Worm (Caenorhabditis elegans): Measurements from ENCODE around the gene pde-4.
A peak's percentile ranks its signal among the peaks of the same experiment; 100 is the strongest.

pde-4 gene

ce11 chrII:7598702-7599314 is 52.2 kb downstream of the pde-4 start, which contains the start of gene pgam-5:
Gene pgam-5, minus strand, starts transcription at chrII:7598752.
- TF ChIP-seq F16B12.6 (tag; optimal IDR thresholded peaks at IDR 0.05) = peak; percentile 87
- TF ChIP-seq efl-1 (optimal IDR thresholded peaks at IDR 0.05) = peak in 1 of 2 experiments; percentile 7
- peak; percentile 47 to 95 for TF ChIP-seq efl-1 (GFP tag; optimal IDR thresholded peaks at IDR 0.05 in 1 of 2)
- TF ChIP-seq dpl-1 (GFP tag; optimal IDR thresholded peaks at IDR 0.05) = peak in 2 of 3 experiments; percentile 52 to 59
- peak; percentile 11 to 55 for TF ChIP-seq lin-35 (GFP tag; optimal IDR thresholded peaks at IDR 0.05)
- peak; percentile 28 for TF ChIP-seq snu-23 (GFP tag; optimal IDR thresholded peaks at IDR 0.05)
- TF ChIP-seq skn-1 (tag; optimal IDR thresholded peaks at IDR 0.05) = no peak

ce11 chrII:7594812-7595211 is 56.2 kb downstream of the pde-4 start, which contains the start of gene syd-1:
Gene syd-1, minus strand, starts transcription at chrII:7594912.
- TF ChIP-seq zip-4 (GFP tag; optimal IDR thresholded peaks at IDR 0.05) (no peak), fkh-4 (tag; optimal IDR thresholded peaks at IDR 0.05; ENCODE audit: borderline replicate concordance) (no peak), nhr-71 (tag; optimal IDR thresholded peaks at IDR 0.05) (no peak), nhr-84 (tag; optimal IDR thresholded peaks at IDR 0.05) (no peak), nhr-20 (tag; optimal IDR thresholded peaks at IDR 0.05) (no peak), pax-3 (tag; optimal IDR thresholded peaks at IDR 0.05) (no peak), ceh-82 (tag; optimal IDR thresholded peaks at IDR 0.05) (no peak), jun-1 (tag; optimal IDR thresholded peaks at IDR 0.05) (no peak), ztf-4 (tag; optimal IDR thresholded peaks at IDR 0.05) (no peak), irx-1 (tag; optimal IDR thresholded peaks at IDR 0.05) (no peak), mef-2 (tag; optimal IDR thresholded peaks at IDR 0.05) (no peak), Y116A8C.19 (tag; optimal IDR thresholded peaks at IDR 0.05; ENCODE audit: borderline replicate concordance) (no peak), dsc-1 (tag; optimal IDR thresholded peaks at IDR 0.05) (no peak), unc-86 (tag; optimal IDR thresholded peaks at IDR 0.05) (no peak), egl-27 (tag; optimal IDR thresholded peaks at IDR 0.05) (no peak), nhr-47 (tag; optimal IDR thresholded peaks at IDR 0.05) (no peak), lin-35 (GFP tag; optimal IDR thresholded peaks at IDR 0.05) (no peak), nhr-237 (tag; optimal IDR thresholded peaks at IDR 0.05) (no peak)

ce11 chrII:7594262-7594661 is 56.8 kb downstream of the pde-4 start:
- TF ChIP-seq ces-1 (GFP tag; optimal IDR thresholded peaks at IDR 0.05) (peak; percentile 35), mep-1 (tag; optimal IDR thresholded peaks at IDR 0.05) (no peak), pag-3 (tag; optimal IDR thresholded peaks at IDR 0.05; ENCODE audit: borderline replicate concordance, insufficient read depth) (no peak), ceh-88 (GFP tag; IDR thresholded peaks at IDR 0.05) (no peak), dpl-1 (GFP tag; optimal IDR thresholded peaks at IDR 0.05) (no peak), lin-14 (GFP tag; optimal IDR thresholded peaks at IDR 0.05) (peak; percentile 65), ceh-82 (tag; optimal IDR thresholded peaks at IDR 0.05) (no peak), aly-2 (tag; optimal IDR thresholded peaks at IDR 0.05) (no peak), fkh-10 (GFP tag; optimal IDR thresholded peaks at IDR 0.05) (peak; percentile 94)

ce11 chrII:7593227-7593626 is 57.8 kb downstream of the pde-4 start:
- peak; percentile 13 for TF ChIP-seq pax-3 (tag; optimal IDR thresholded peaks at IDR 0.05)
- no peak for TF ChIP-seq nhr-90 (tag; optimal IDR thresholded peaks at IDR 0.05; ENCODE audit: poor library complexity)
- no peak for TF ChIP-seq lin-13 (GFP tag; optimal IDR thresholded peaks at IDR 0.05)
- TF ChIP-seq nhr-71 (tag; optimal IDR thresholded peaks at IDR 0.05) = peak; percentile 63
- peak; percentile 84 for TF ChIP-seq fkh-8 (tag; optimal IDR thresholded peaks at IDR 0.05)
- TF ChIP-seq dsc-1 (tag; optimal IDR thresholded peaks at IDR 0.05) = no peak
- no peak for TF ChIP-seq C34B4.2 (tag; optimal IDR thresholded peaks at IDR 0.05)
- TF ChIP-seq sup-37 (GFP tag; optimal IDR thresholded peaks at IDR 0.05) = no peak
- TF ChIP-seq nhr-84 (tag; optimal IDR thresholded peaks at IDR 0.05) = no peak
- TF ChIP-seq egl-13 (tag; optimal IDR thresholded peaks at IDR 0.05) = peak; percentile 51
- TF ChIP-seq xbp-1 (tag; optimal IDR thresholded peaks at IDR 0.05) = peak; percentile 22
- TF ChIP-seq lin-35 (GFP tag; optimal IDR thresholded peaks at IDR 0.05) = peak in 1 of 2 experiments; percentile 46
- TF ChIP-seq vab-15 (tag; optimal IDR thresholded peaks at IDR 0.05) = no peak
- peak; percentile 32 for TF ChIP-seq snu-23 (GFP tag; optimal IDR thresholded peaks at IDR 0.05)
- no peak for TF ChIP-seq ceh-88 (GFP tag; IDR thresholded peaks at IDR 0.05)
- TF ChIP-seq fkh-10 (GFP tag; optimal IDR thresholded peaks at IDR 0.05) = peak; percentile 76
- no peak for TF ChIP-seq pqm-1 (tag; optimal IDR thresholded peaks at IDR 0.05)
- peak; percentile 52 for TF ChIP-seq swsn-7 (tag; optimal IDR thresholded peaks at IDR 0.05)
- TF ChIP-seq grh-1 (GFP tag; IDR thresholded peaks at IDR 0.05) = no peak
- TF ChIP-seq ceh-82 (tag; optimal IDR thresholded peaks at IDR 0.05) = peak in 2 of 3 experiments; percentile 40 to 46
- TF ChIP-seq isw-1 (GFP tag; IDR thresholded peaks at IDR 0.05) = peak; percentile 37
- peak; percentile 67 for TF ChIP-seq nhr-47 (tag; optimal IDR thresholded peaks at IDR 0.05)
- peak; percentile 60 for TF ChIP-seq unc-86 (tag; optimal IDR thresholded peaks at IDR 0.05)
- TF ChIP-seq lsy-2 (tag; optimal IDR thresholded peaks at IDR 0.05) = peak; percentile 3 to 23
- peak; percentile 93 for TF ChIP-seq lin-14 (GFP tag; optimal IDR thresholded peaks at IDR 0.05)
- TF ChIP-seq pag-3 (tag; optimal IDR thresholded peaks at IDR 0.05; ENCODE audit: borderline replicate concordance, insufficient read depth) = no peak

Measured in whole organism, L1 larva.